Worm (Caenorhabditis elegans) whole organism, L4/young adult: Measurements from ENCODE around the gene srbc-48.
"Not testable (repeated sequence)": the region's sequence is repeated elsewhere in the genome, so short reads cannot be mapped to it uniquely, and the experiment has no call there.

ENCODE experiments used
- W03F9.2 ChIP-seq: fragments of 150-350 bp; optimal IDR thresholded peaks from 2 replicates; lab custom pipeline; 2014; ENCODE audit warnings: missing biosample characterization, missing genetic modification characterization
- dao-5 ChIP-seq: sonication (generic microtip); optimal IDR thresholded peaks from 2 replicates; lab custom pipeline; 2016; ENCODE audit warnings: missing genotype, missing genetic modification characterization, moderate library complexity, missing compliant biosample characterization
- him-1 ChIP-seq: sonication (generic microtip); optimal IDR thresholded peaks from 2 replicates; lab custom pipeline; 2016; ENCODE audit warnings: missing genotype, missing genetic modification reagents, missing genetic modification characterization, missing compliant biosample characterization

- TF ChIP-seq him-1; W03F9.2 (tag; lab: Kevin White, UChicago); dao-5 (tag; lab: Kevin White, UChicago): not testable (repeated sequence)
These were observed 17.0 kb upstream of the srbc-48 start, which contains the start of gene srd-27 for ce11 chrV:15803079-15803478.
